Worm (Caenorhabditis elegans) whole organism, early embryonic: Measurements from ENCODE around the gene Y39B6A.5.

Experiments used
- aly-1 ChIP-seq: sonication (generic microtip); optimal IDR thresholded peaks from 2 replicates; lab custom pipeline; 2016; ENCODE audit warnings: missing genetic modification characterization, missing compliant biosample characterization
- ama-1 ChIP-seq: fragments of 150-350 bp; optimal IDR thresholded peaks from 2 replicates; lab custom pipeline; 2014
- ceh-13 ChIP-seq: fragments of 200-800 bp; sonication (Bioruptor generic); optimal IDR thresholded peaks from 2 replicates; lab custom pipeline; 2018; ENCODE audit warnings: mild to moderate bottlenecking, missing genetic modification characterization, missing compliant biosample characterization
- ceh-36 ChIP-seq: sonication (generic microtip); optimal IDR thresholded peaks from 2 replicates; lab custom pipeline; 2016; ENCODE audit warnings: missing genetic modification characterization, inconsistent platforms, missing compliant biosample characterization
- hmbx-1 ChIP-seq: sonication (generic microtip); optimal IDR thresholded peaks from 2 replicates; lab custom pipeline; 2016; ENCODE audit warnings: mild to moderate bottlenecking, missing genetic modification characterization, missing compliant biosample characterization
- hmg-4 ChIP-seq: fragments of 200-800 bp; sonication (Bioruptor generic); optimal IDR thresholded peaks from 2 replicates; lab custom pipeline; 2018; ENCODE audit warnings: mild to moderate bottlenecking, missing genetic modification characterization, missing compliant biosample characterization
- hnd-1 ChIP-seq: sonication (generic microtip); optimal IDR thresholded peaks from 2 replicates; lab custom pipeline; 2016; ENCODE audit warnings: missing genetic modification characterization, missing compliant biosample characterization
- scrt-1 ChIP-seq: fragments of 200-800 bp; sonication (Bioruptor generic); IDR thresholded peaks from 2 replicates; pipeline ENCODE4 v1.3.6; 2022; ENCODE audit warnings: missing genetic modification characterization, missing compliant biosample characterization
- sea-1 ChIP-seq: fragments of 200-800 bp; sonication (Bioruptor generic); conservative IDR thresholded peaks from 2 replicates; pipeline ENCODE4 v1.3.6; 2022; ENCODE audit warnings: missing genetic modification characterization, missing compliant biosample characterization
- tbx-11 ChIP-seq: fragments of 200-800 bp; sonication (Bioruptor generic); IDR thresholded peaks from 2 replicates; pipeline ENCODE4 v1.3.6; 2022; ENCODE audit warnings: missing genetic modification characterization, missing compliant biosample characterization
- tra-4 ChIP-seq: sonication (generic microtip); optimal IDR thresholded peaks from 2 replicates; lab custom pipeline; 2017; ENCODE audit warnings: missing genetic modification characterization, missing compliant biosample characterization

- no peak for TF ChIP-seq ama-1 (lab: Kevin White, UChicago)
- no peak for TF ChIP-seq scrt-1 (GFP tag; lab: Robert Waterston, UW)
- TF ChIP-seq tra-4 (tag; lab: Kevin White, UChicago): no peak
- TF ChIP-seq tbx-11 (GFP tag; lab: Robert Waterston, UW): no peak
- no peak for TF ChIP-seq ceh-36 (tag; lab: Kevin White, UChicago)
- TF ChIP-seq ceh-13 (GFP tag; lab: Kevin White, UChicago): no peak
- no peak for TF ChIP-seq sea-1 (GFP tag; lab: Robert Waterston, UW)
- no peak for TF ChIP-seq hnd-1 (tag; lab: Kevin White, UChicago)
- no peak for TF ChIP-seq hmbx-1 (tag; lab: Kevin White, UChicago)
- no peak for TF ChIP-seq aly-1 (tag; lab: Kevin White, UChicago)
- no peak for TF ChIP-seq hmg-4 (GFP tag; lab: Kevin White, UChicago)
Observed at ce11 chrV:19127225-19127624, 31.5 kb downstream of the Y39B6A.5 start, which contains the start of gene dyf-17.
